Fruit fly (Drosophila melanogaster): ENCODE data around the gene CG18476.
A peak's percentile ranks its signal among the peaks of the same experiment; 100 is the strongest.

CG18476 gene

dm6 chr3R:11655873-11656374 lies 22.0 kb downstream of the CG18476 start, which contains the start of gene CG42327 (continued):
- peak; percentile 83 for TF ChIP-seq bowl (GFP tag; IDR thresholded peaks at IDR 0.05)
- peak; percentile 98 for TF ChIP-seq CG17328 (GFP tag; IDR thresholded peaks at IDR 0.05)
- TF ChIP-seq HmgZ (tag; optimal IDR thresholded peaks at IDR 0.05) = peak; percentile 81
- peak; percentile 98 for TF ChIP-seq oc (tag; optimal IDR thresholded peaks at IDR 0.05)
- TF ChIP-seq Taf1 (GFP tag; IDR thresholded peaks at IDR 0.05) = peak; percentile 58; the same call in 1 of the 2 replicates
- TF ChIP-seq stwl (tag; optimal IDR thresholded peaks at IDR 0.05) = peak; percentile 38
- peak; percentile 80 for TF ChIP-seq Nf-YB (GFP tag; optimal IDR thresholded peaks at IDR 0.05)
- peak; percentile 98 for TF ChIP-seq CG12391 (tag; optimal IDR thresholded peaks at IDR 0.05)
- peak; percentile 82 for TF ChIP-seq kay (GFP tag; optimal IDR thresholded peaks at IDR 0.05)
- TF ChIP-seq Ssrp (tag; optimal IDR thresholded peaks at IDR 0.05) = peak; percentile 93
- peak; percentile 95 for TF ChIP-seq fd96Cb (tag; optimal IDR thresholded peaks at IDR 0.05)
- peak; percentile 98 for TF ChIP-seq stc (GFP tag; IDR thresholded peaks at IDR 0.05)
- no peak for TF ChIP-seq Doc3 (GFP tag; IDR thresholded peaks at IDR 0.05; ENCODE audit: partially characterized antibody)
- no peak for TF ChIP-seq hbn (GFP tag; IDR thresholded peaks at IDR 0.05; ENCODE audit: partially characterized antibody)
- peak; percentile 92 for TF ChIP-seq Sox100B (GFP tag; optimal IDR thresholded peaks at IDR 0.05)
- TF ChIP-seq Hey (tag; optimal IDR thresholded peaks at IDR 0.05) = no peak
- TF ChIP-seq odd (GFP tag; optimal IDR thresholded peaks at IDR 0.05) = peak; percentile 90
- TF ChIP-seq D19A (tag; optimal IDR thresholded peaks at IDR 0.05) = peak; percentile 93
- TF ChIP-seq Kr (GFP tag; optimal IDR thresholded peaks at IDR 0.05) = peak; percentile 4
- TF ChIP-seq CG9727 (GFP tag; optimal IDR thresholded peaks at IDR 0.05) = peak; percentile 95
- peak; percentile 96 for TF ChIP-seq ATbp (GFP tag; optimal IDR thresholded peaks at IDR 0.05)
- peak; percentile 74 to 96 for TF ChIP-seq Hr51 (GFP tag; optimal IDR thresholded peaks at IDR 0.05)
- TF ChIP-seq pan (optimal IDR thresholded peaks at IDR 0.05) = no peak
- peak in 1 of 2 experiments; percentile 98 for TF ChIP-seq pan (GFP tag; optimal IDR thresholded peaks at IDR 0.05 in 1 of 2, IDR thresholded peaks at IDR 0.05 in 1 of 2)
- TF ChIP-seq CG10959 (GFP tag; IDR thresholded peaks at IDR 0.05) = peak; percentile 95
- TF ChIP-seq CG15601 (tag; optimal IDR thresholded peaks at IDR 0.05) = peak; percentile 92
- peak; percentile 98 for TF ChIP-seq CG5953 (GFP tag; IDR thresholded peaks at IDR 0.05)
- TF ChIP-seq ttk (GFP tag; IDR thresholded peaks at IDR 0.05) = peak; percentile 93
- TF ChIP-seq CG6175 (GFP tag; IDR thresholded peaks at IDR 0.05) = peak; percentile 78; the same call in 2 of the 3 replicates
- peak; percentile 89 for TF ChIP-seq Dek (tag; optimal IDR thresholded peaks at IDR 0.05)
- peak; percentile 78 for TF ChIP-seq CG17612 (GFP tag; IDR thresholded peaks at IDR 0.05)
- TF ChIP-seq Bdp1 (GFP tag; optimal IDR thresholded peaks at IDR 0.05) = peak; percentile 83
- TF ChIP-seq Nf-YC (tag; optimal IDR thresholded peaks at IDR 0.05) = peak; percentile 75
- TF ChIP-seq tgo (GFP tag; IDR thresholded peaks at IDR 0.05) = peak; percentile 96
- TF ChIP-seq schlank (tag; optimal IDR thresholded peaks at IDR 0.05) = peak; percentile 8
- TF ChIP-seq CG17912 (GFP tag; optimal IDR thresholded peaks at IDR 0.05) = peak; percentile 53
- no peak for TF ChIP-seq HLHmδ (GFP tag; optimal IDR thresholded peaks at IDR 0.05)
- peak; percentile 88 for TF ChIP-seq CG5245 (GFP tag; optimal IDR thresholded peaks at IDR 0.05)
- peak; percentile 87 for TF ChIP-seq CG16863 (GFP tag; optimal IDR thresholded peaks at IDR 0.05)
- TF ChIP-seq peb (GFP tag; IDR thresholded peaks at IDR 0.05) = peak; percentile 93
- peak; percentile 89 for TF ChIP-seq CG16815 (GFP tag; optimal IDR thresholded peaks at IDR 0.05)
- TF ChIP-seq Gug (GFP tag; IDR thresholded peaks at IDR 0.05) = peak; percentile 90
- TF ChIP-seq CG32767 (GFP tag; IDR thresholded peaks at IDR 0.05) = peak; percentile 94
- TF ChIP-seq CG6689 (GFP tag; IDR thresholded peaks at IDR 0.05) = peak; percentile 96
- peak; percentile 90 for TF ChIP-seq Rfx (GFP tag; IDR thresholded peaks at IDR 0.05)
- peak; percentile 69 for TF ChIP-seq sug (tag; optimal IDR thresholded peaks at IDR 0.05)
- peak; percentile 77 for TF ChIP-seq pnt (GFP tag; optimal IDR thresholded peaks at IDR 0.05)
- peak; percentile 93 for TF ChIP-seq CG10462 (GFP tag; optimal IDR thresholded peaks at IDR 0.05)
- peak; percentile 84 for TF ChIP-seq CrebB (tag; optimal IDR thresholded peaks at IDR 0.05)
- peak; percentile 94 for TF ChIP-seq sim (GFP tag; IDR thresholded peaks at IDR 0.05)
- peak; percentile 84 for TF ChIP-seq CG2199 (GFP tag; IDR thresholded peaks at IDR 0.05)
